Worm (Caenorhabditis elegans) whole organism, L3 larva: ENCODE measurements around the gene M163.5.

Source experiments
- R02D3.7 ChIP-seq: fragments of 150-350 bp; optimal IDR thresholded peaks from 2 replicates; lab custom pipeline; 2014; ENCODE audit warnings: missing biosample characterization, missing genetic modification characterization
- aly-2 ChIP-seq: fragments of 150-350 bp; optimal IDR thresholded peaks from 2 replicates; lab custom pipeline; 2014; ENCODE audit warnings: missing biosample characterization, missing genetic modification characterization
- ama-1 ChIP-seq: fragments of 150-350 bp; optimal IDR thresholded peaks from 2 replicates; lab custom pipeline; 2018
- ceh-16 ChIP-seq: sonication (generic microtip); optimal IDR thresholded peaks from 2 replicates; lab custom pipeline; 2017; ENCODE audit warnings: missing biosample characterization, missing genetic modification characterization
- ceh-28 ChIP-seq: fragments of 150-350 bp; optimal IDR thresholded peaks from 2 replicates; lab custom pipeline; 2014; ENCODE audit warnings: missing biosample characterization, missing genetic modification reagents, missing genetic modification characterization
- ceh-82 ChIP-seq: fragments of 150-350 bp; optimal IDR thresholded peaks from 2 replicates; lab custom pipeline; 2014; ENCODE audit warnings: missing biosample characterization, missing genetic modification characterization
- ceh-9 ChIP-seq: sonication (generic microtip); optimal IDR thresholded peaks from 2 replicates; lab custom pipeline; 2018; ENCODE audit warnings: missing biosample characterization, missing genetic modification characterization
- daf-12 ChIP-seq: fragments of 150-350 bp; optimal IDR thresholded peaks from 2 replicates; lab custom pipeline; 2014; ENCODE audit warnings: missing biosample characterization, missing genetic modification reagents, missing genetic modification characterization
- egl-27 ChIP-seq: sonication (generic microtip); optimal IDR thresholded peaks from 4 replicates; lab custom pipeline; 2017; ENCODE audit warnings: missing biosample characterization, missing genetic modification reagents, missing genetic modification characterization
- egl-5 ChIP-seq: fragments of 150-350 bp; optimal IDR thresholded peaks from 2 replicates; lab custom pipeline; 2017; ENCODE audit warnings: missing biosample characterization, missing genetic modification reagents, missing genetic modification characterization, inconsistent platforms
- elt-1 ChIP-seq: fragments of 150-350 bp; optimal IDR thresholded peaks from 2 replicates; lab custom pipeline; 2014; ENCODE audit warnings: missing biosample characterization, missing genetic modification characterization
- elt-2 ChIP-seq: sonication (generic microtip); optimal IDR thresholded peaks from 2 replicates; lab custom pipeline; 2016; ENCODE audit warnings: missing genetic modification reagents, mild to moderate bottlenecking, missing genetic modification characterization, missing compliant biosample characterization
- fkh-10 ChIP-seq: sonication (generic microtip); optimal IDR thresholded peaks from 2 replicates; lab custom pipeline; 2017; ENCODE audit warnings: missing biosample characterization, missing genetic modification reagents, missing genetic modification characterization
- fkh-2 ChIP-seq: fragments of 150-350 bp; optimal IDR thresholded peaks from 2 replicates; lab custom pipeline; 2014; ENCODE audit warnings: missing biosample characterization, missing genetic modification reagents, missing genetic modification characterization
- fos-1 ChIP-seq: fragments of 150-350 bp; optimal IDR thresholded peaks from 2 replicates; lab custom pipeline; 2014; ENCODE audit warnings: missing biosample characterization, missing genetic modification characterization
- hmg-11 ChIP-seq: sonication (generic microtip); optimal IDR thresholded peaks from 2 replicates; lab custom pipeline; 2016; ENCODE audit warnings: missing genetic modification characterization, missing compliant biosample characterization
- jun-1 ChIP-seq: fragments of 150-350 bp; optimal IDR thresholded peaks from 2 replicates; lab custom pipeline; 2014; ENCODE audit warnings: missing biosample characterization, missing genetic modification reagents, missing genetic modification characterization
- lin-39 ChIP-seq: fragments of 150-350 bp; optimal IDR thresholded peaks from 2 replicates; lab custom pipeline; 2018; ENCODE audit warnings: missing biosample characterization, missing genetic modification reagents, missing genetic modification characterization
- lsy-12 ChIP-seq: sonication (generic microtip); optimal IDR thresholded peaks from 2 replicates; lab custom pipeline; 2016; ENCODE audit warnings: mild to moderate bottlenecking, missing genetic modification characterization, missing compliant biosample characterization
- nhr-11 ChIP-seq: fragments of 150-350 bp; optimal IDR thresholded peaks from 2 replicates; lab custom pipeline; 2014; ENCODE audit warnings: missing biosample characterization, missing genetic modification characterization
- nhr-12 ChIP-seq: fragments of 150-350 bp; optimal IDR thresholded peaks from 2 replicates; lab custom pipeline; 2014; ENCODE audit warnings: missing biosample characterization, missing genetic modification characterization
- nhr-237 ChIP-seq: fragments of 150-350 bp; optimal IDR thresholded peaks from 2 replicates; lab custom pipeline; 2014; ENCODE audit warnings: missing biosample characterization, missing genetic modification characterization
- nhr-28 ChIP-seq: fragments of 150-350 bp; optimal IDR thresholded peaks from 2 replicates; lab custom pipeline; 2014; ENCODE audit warnings: missing biosample characterization, missing genetic modification characterization
- nhr-43 ChIP-seq: sonication (generic microtip); optimal IDR thresholded peaks from 2 replicates; lab custom pipeline; 2016; ENCODE audit warnings: mild to moderate bottlenecking, missing genetic modification characterization, missing compliant biosample characterization; ENCODE audit not compliant: poor library complexity, severe bottlenecking
- nhr-67 ChIP-seq: fragments of 150-350 bp; optimal IDR thresholded peaks from 2 replicates; lab custom pipeline; 2014; ENCODE audit warnings: missing biosample characterization, missing genetic modification characterization
- nhr-76 ChIP-seq: fragments of 150-350 bp; sonication (generic microtip); optimal IDR thresholded peaks from 5 replicates; lab custom pipeline; 2014; ENCODE audit warnings: missing biosample characterization, missing genetic modification characterization
- nhr-77 ChIP-seq: fragments of 150-350 bp; optimal IDR thresholded peaks from 2 replicates; lab custom pipeline; 2014; ENCODE audit warnings: missing biosample characterization, missing genetic modification characterization
- pha-4 ChIP-seq: fragments of 150-350 bp; optimal IDR thresholded peaks from 2 replicates; lab custom pipeline; 2014; ENCODE audit warnings: missing biosample characterization, missing genetic modification reagents, missing genetic modification characterization
- pqm-1 ChIP-seq: fragments of 150-350 bp; optimal IDR thresholded peaks from 2 replicates; lab custom pipeline; 2017; ENCODE audit warnings: missing biosample characterization, missing genetic modification characterization, inconsistent platforms
- sea-2 ChIP-seq: fragments of 150-350 bp; sonication (generic microtip); optimal IDR thresholded peaks from 4 replicates; lab custom pipeline; 2014; ENCODE audit warnings: missing biosample characterization, missing genetic modification reagents, missing genetic modification characterization
- skn-1 ChIP-seq: fragments of 150-350 bp; optimal IDR thresholded peaks from 2 replicates; lab custom pipeline; 2014; ENCODE audit warnings: missing biosample characterization, missing genetic modification characterization
- snpc-4 ChIP-seq: fragments of 150-350 bp; optimal IDR thresholded peaks from 2 replicates; lab custom pipeline; 2014; ENCODE audit warnings: missing biosample characterization, missing genetic modification characterization
- unc-39 ChIP-seq: sonication (generic microtip); optimal IDR thresholded peaks from 4 replicates; lab custom pipeline; 2017; ENCODE audit warnings: missing biosample characterization, missing genetic modification characterization
- zag-1 ChIP-seq: fragments of 150-350 bp; optimal IDR thresholded peaks from 2 replicates; lab custom pipeline; 2014; ENCODE audit warnings: missing biosample characterization, missing genetic modification characterization
- ztf-11 ChIP-seq: fragments of 150-350 bp; optimal IDR thresholded peaks from 2 replicates; lab custom pipeline; 2014; ENCODE audit warnings: missing biosample characterization, missing genetic modification characterization
- ztf-4 ChIP-seq: fragments of 150-350 bp; optimal IDR thresholded peaks from 2 replicates; lab custom pipeline; 2014; ENCODE audit warnings: missing biosample characterization, missing genetic modification characterization

M163.5 gene

ce11 chrX:14460412-14460811 lies 13.4 kb upstream of the M163.5 start, which contains the start of gene Y66C5A.2:
Y66C5A.2 (plus strand) TSS chrX:14460712.
- TF ChIP-seq nhr-43 (tag; lab: Kevin White, UChicago) (no peak), sea-2 (no peak), ceh-16 (tag; lab: Kevin White, UChicago) (no peak), hmg-11 (no peak), ceh-9 (no peak), fos-1 (tag; lab: Kevin White, UChicago) (no peak), lin-39 (tag; lab: Kevin White, UChicago) (no peak), nhr-77 (no peak), zag-1 (tag; lab: Kevin White, UChicago) (no peak), elt-2 (no peak), fkh-10 (no peak)
- TF ChIP-seq, all 47 proteins: peak for 0

- no peak for TF ChIP-seq elt-2
- TF ChIP-seq nhr-11 (tag; lab: Kevin White, UChicago) = no peak
- no peak for TF ChIP-seq nhr-43 (tag; lab: Kevin White, UChicago)
- TF ChIP-seq ztf-4 (tag; lab: Kevin White, UChicago) = no peak
- TF ChIP-seq ceh-9 = no peak
- TF ChIP-seq zag-1 (tag; lab: Kevin White, UChicago) = no peak
Measured at ce11 chrX:14464513-14464912, 9.3 kb upstream of the M163.5 start, which contains the start of gene M163.7. M163.7 (plus strand) TSS chrX:14464813.

ce11 chrX:14465593-14465992 lies 8.2 kb upstream of the M163.5 start, which contains the start of gene M163.22:
M163.22 (plus strand) TSS chrX:14465893.
- TF ChIP-seq snpc-4 (no peak), nhr-11 (tag; lab: Kevin White, UChicago) (no peak), ceh-16 (tag; lab: Kevin White, UChicago) (no peak), ceh-28 (no peak), nhr-67 (tag; lab: Kevin White, UChicago) (no peak), egl-5 (no peak), nhr-12 (tag; lab: Kevin White, UChicago) (no peak), pha-4 (tag; lab: Kevin White, UChicago) (no peak), unc-39 (tag; lab: Kevin White, UChicago) (no peak), hmg-11 (no peak), nhr-28 (tag; lab: Kevin White, UChicago) (no peak), fkh-2 (tag; lab: Kevin White, UChicago) (no peak), nhr-43 (tag; lab: Kevin White, UChicago) (no peak), jun-1 (no peak), ceh-9 (no peak), pqm-1 (tag; lab: Kevin White, UChicago) (no peak), ztf-4 (tag; lab: Kevin White, UChicago) (no peak)

- TF ChIP-seq jun-1 (no peak), ama-1 (no peak), skn-1 (no peak), nhr-12 (tag; lab: Kevin White, UChicago) (no peak), nhr-43 (tag; lab: Kevin White, UChicago) (no peak), ceh-9 (no peak), ceh-16 (tag; lab: Kevin White, UChicago) (no peak), R02D3.7 (tag; lab: Kevin White, UChicago) (no peak), nhr-76 (tag; lab: Kevin White, UChicago) (no peak), ceh-28 (no peak), elt-1 (tag; lab: Kevin White, UChicago) (no peak), elt-2 (no peak), ztf-4 (tag; lab: Kevin White, UChicago) (no peak), daf-12 (tag; lab: Kevin White, UChicago) (no peak), nhr-11 (tag; lab: Kevin White, UChicago) (no peak), pha-4 (tag; lab: Kevin White, UChicago) (no peak), aly-2 (tag; lab: Kevin White, UChicago) (no peak)
- TF ChIP-seq, all 47 proteins: peak for 0
Measured at ce11 chrX:14466532-14466931, 7.3 kb upstream of the M163.5 start, which contains the start of gene M163.21. M163.21 (plus strand) TSS chrX:14466832.

- no peak for TF ChIP-seq ztf-11 (tag; lab: Kevin White, UChicago)
- TF ChIP-seq egl-27 (tag; lab: Kevin White, UChicago) = no peak
- no peak for TF ChIP-seq ceh-82 (tag; lab: Kevin White, UChicago)
- no peak for TF ChIP-seq nhr-77
- TF ChIP-seq hmg-11 = no peak
- TF ChIP-seq nhr-237 = no peak
- no peak for TF ChIP-seq nhr-43 (tag; lab: Kevin White, UChicago)
- TF ChIP-seq lsy-12 (tag; lab: Kevin White, UChicago) = no peak
- no peak for TF ChIP-seq ceh-9
- TF ChIP-seq fkh-2 (tag; lab: Kevin White, UChicago) = no peak
- TF ChIP-seq nhr-28 (tag; lab: Kevin White, UChicago) = no peak
Measured at ce11 chrX:14469284-14469683, 4.6 kb upstream of the M163.5 start, which contains the start of gene M163.9. M163.9 (plus strand) TSS chrX:14469584.
